Worm (Caenorhabditis elegans) whole organism, L4 larva: ENCODE data around the gene ptc-3.
A peak's percentile ranks its signal among the peaks of the same experiment; 100 is the strongest.

Experiments
- F10B5.3 ChIP-seq: sonication (generic microtip); optimal IDR thresholded peaks from 2 replicates; lab custom pipeline; 2016; ENCODE audit warnings: mild to moderate bottlenecking, missing genetic modification characterization, missing compliant biosample characterization
- F26F4.8 ChIP-seq: fragments of 200-800 bp; sonication (Bioruptor generic); conservative IDR thresholded peaks from 2 replicates; pipeline ENCODE4 v1.3.6; 2022; ENCODE audit warnings: missing genetic modification characterization, missing compliant biosample characterization
- R02D3.7 ChIP-seq: fragments of 150-350 bp; sonication (generic microtip); optimal IDR thresholded peaks from 3 replicates; lab custom pipeline; 2014; ENCODE audit warnings: missing biosample characterization, missing genetic modification characterization
- Y105C5A.15 ChIP-seq: fragments of 200-800 bp; sonication (Bioruptor generic); IDR thresholded peaks from 2 replicates; pipeline ENCODE4 v1.3.6; 2022; ENCODE audit warnings: missing genetic modification characterization, missing compliant biosample characterization
- Y5F2A.4 ChIP-seq: fragments of 200-800 bp; sonication (Bioruptor generic); optimal IDR thresholded peaks from 2 replicates; lab custom pipeline; 2018; ENCODE audit warnings: mild to moderate bottlenecking, missing genetic modification characterization, missing compliant biosample characterization
- aha-1 ChIP-seq: fragments of 150-350 bp; peaks from one replicate; lab custom pipeline; 2014; ENCODE audit warnings: missing biosample characterization, missing genetic modification characterization
- ama-1 ChIP-seq: fragments of 150-350 bp; optimal IDR thresholded peaks from 2 replicates; lab custom pipeline; 2014; ENCODE audit warnings: inconsistent platforms, mixed read lengths
- attf-4 ChIP-seq: sonication (generic microtip); optimal IDR thresholded peaks from 3 replicates; lab custom pipeline; 2017; ENCODE audit warnings: missing biosample characterization, missing genetic modification characterization
- ceh-20 ChIP-seq: fragments of 200-800 bp; sonication (Bioruptor generic); IDR thresholded peaks from 2 replicates; pipeline ENCODE4 v1.3.6; 2022; ENCODE audit warnings: missing genetic modification reagents, missing genetic modification characterization, missing compliant biosample characterization
- ceh-44 ChIP-seq: fragments of 200-800 bp; sonication (Bioruptor generic); IDR thresholded peaks from 2 replicates; pipeline ENCODE4 v1.3.6; 2022; ENCODE audit warnings: missing genetic modification reagents, missing genetic modification characterization, missing compliant biosample characterization
- ceh-62 ChIP-seq: sonication (generic microtip); optimal IDR thresholded peaks from 2 replicates; lab custom pipeline; 2017; ENCODE audit warnings: missing biosample characterization, missing genetic modification characterization
- ceh-82 ChIP-seq: sonication (generic microtip); optimal IDR thresholded peaks from 2 replicates; lab custom pipeline; 2017; ENCODE audit warnings: missing biosample characterization, missing genetic modification characterization
- ctbp-1 ChIP-seq: fragments of 200-800 bp; sonication (Bioruptor generic); IDR thresholded peaks from 2 replicates; pipeline ENCODE4 v1.3.6; 2022; ENCODE audit warnings: missing genetic modification reagents, missing genetic modification characterization, missing compliant biosample characterization
- daf-12 ChIP-seq: fragments of 150-350 bp; optimal IDR thresholded peaks from 2 replicates; lab custom pipeline; 2014; ENCODE audit warnings: missing biosample characterization, missing genetic modification reagents, missing genetic modification characterization
- dve-1 ChIP-seq: sonication (generic microtip); optimal IDR thresholded peaks from 2 replicates; lab custom pipeline; 2017; ENCODE audit warnings: antibody characterized with exemption, mild to moderate bottlenecking, missing genetic modification characterization, missing compliant biosample characterization; ENCODE audit not compliant: insufficient read depth
- egl-27 ChIP-seq: sonication (generic microtip); optimal IDR thresholded peaks from 3 replicates; lab custom pipeline; 2017; ENCODE audit warnings: missing biosample characterization, missing genetic modification reagents, missing genetic modification characterization
- egl-43 ChIP-seq: fragments of 200-800 bp; sonication (Bioruptor generic); IDR thresholded peaks from 2 replicates; pipeline ENCODE4 v1.3.6; 2022; ENCODE audit warnings: missing genetic modification reagents, missing genetic modification characterization, missing compliant biosample characterization
- fos-1 ChIP-seq: fragments of 150-350 bp; optimal IDR thresholded peaks from 2 replicates; lab custom pipeline; 2014; ENCODE audit warnings: missing biosample characterization, missing genetic modification characterization
- hif-1 ChIP-seq, 2 experiments: sonication (generic microtip); optimal IDR thresholded peaks; 2 replicates each; lab custom pipeline; 2016 to 2017; ENCODE audit warnings: missing compliant biosample characterization in 2 of 2, missing genetic modification characterization in 2 of 2, missing genetic modification reagents in 2 of 2, missing genotype in 2 of 2, mild to moderate bottlenecking in 1 of 2
- hlh-11 ChIP-seq: fragments of 200-800 bp; sonication (Bioruptor generic); optimal IDR thresholded peaks from 2 replicates; lab custom pipeline; 2018; ENCODE audit warnings: mild to moderate bottlenecking, missing genetic modification characterization, missing compliant biosample characterization
- hlh-30 ChIP-seq: sonication (generic microtip); optimal IDR thresholded peaks from 2 replicates; lab custom pipeline; 2017; ENCODE audit warnings: antibody characterized with exemption, mild to moderate bottlenecking, missing genetic modification characterization, missing compliant biosample characterization; ENCODE audit not compliant: insufficient read depth
- hmg-1.1 ChIP-seq: fragments of 200-800 bp; sonication (Bioruptor generic); IDR thresholded peaks from 2 replicates; pipeline ENCODE4 v1.3.6; 2022; ENCODE audit warnings: missing genetic modification reagents, missing genetic modification characterization, missing compliant biosample characterization
- lin-1 ChIP-seq: fragments of 200-800 bp; sonication (Bioruptor generic); IDR thresholded peaks from 2 replicates; pipeline ENCODE4 v1.3.6; 2022; ENCODE audit warnings: missing genetic modification reagents, missing genetic modification characterization, missing compliant biosample characterization
- lin-38 ChIP-seq: fragments of 200-800 bp; sonication (Bioruptor generic); IDR thresholded peaks from 2 replicates; pipeline ENCODE4 v1.3.6; 2022; ENCODE audit warnings: missing genetic modification reagents, missing genetic modification characterization, missing compliant biosample characterization
- lin-39 ChIP-seq: fragments of 150-350 bp; optimal IDR thresholded peaks from 2 replicates; lab custom pipeline; 2014; ENCODE audit warnings: missing biosample characterization, missing genetic modification reagents, missing genetic modification characterization
- lir-3 ChIP-seq: sonication (generic microtip); optimal IDR thresholded peaks from 2 replicates; lab custom pipeline; 2016; ENCODE audit warnings: mild to moderate bottlenecking, missing genetic modification characterization, missing compliant biosample characterization
- lsy-2 ChIP-seq, 2 experiments: fragments of 150-350 bp in 1 of 2; sonication (generic microtip) in 1 of 2; optimal IDR thresholded peaks; 2 replicates each; lab custom pipeline; 2014 to 2017; ENCODE audit warnings: missing biosample characterization in 2 of 2, missing genetic modification characterization in 2 of 2
- mdl-1 ChIP-seq, 2 experiments: fragments of 150-350 bp in 1 of 2; sonication (generic microtip) in 1 of 2; optimal IDR thresholded peaks; 2 replicates each; lab custom pipeline; 2014 to 2017; ENCODE audit warnings: missing biosample characterization in 2 of 2, missing genetic modification characterization in 2 of 2
- nhr-102 ChIP-seq: sonication (generic microtip); optimal IDR thresholded peaks from 2 replicates; lab custom pipeline; 2016; ENCODE audit warnings: mild to moderate bottlenecking, missing genetic modification characterization, moderate library complexity, missing compliant biosample characterization
- nhr-11 ChIP-seq: fragments of 150-350 bp; optimal IDR thresholded peaks from 2 replicates; lab custom pipeline; 2014; ENCODE audit warnings: missing biosample characterization, missing genetic modification characterization
- nhr-111 ChIP-seq: fragments of 200-800 bp; sonication (Bioruptor generic); optimal IDR thresholded peaks from 2 replicates; lab custom pipeline; 2018; ENCODE audit warnings: mild to moderate bottlenecking, missing genetic modification characterization, missing compliant biosample characterization
- nhr-28 ChIP-seq: fragments of 150-350 bp; optimal IDR thresholded peaks from 2 replicates; lab custom pipeline; 2014; ENCODE audit warnings: missing biosample characterization, missing genetic modification characterization
- nhr-41 ChIP-seq: fragments of 200-800 bp; sonication (Bioruptor generic); IDR thresholded peaks from 2 replicates; pipeline ENCODE4 v1.3.6; 2022; ENCODE audit warnings: missing genetic modification reagents, missing genetic modification characterization, missing compliant biosample characterization
- nhr-6 ChIP-seq: fragments of 150-350 bp; optimal IDR thresholded peaks from 2 replicates; lab custom pipeline; 2014; ENCODE audit warnings: missing biosample characterization, missing genetic modification characterization
- nhr-76 ChIP-seq: fragments of 150-350 bp; optimal IDR thresholded peaks from 2 replicates; lab custom pipeline; 2014; ENCODE audit warnings: missing biosample characterization, missing genetic modification characterization
- pha-4 ChIP-seq, 2 experiments: fragments of 150-350 bp in 1 of 2; fragments of 200-800 bp in 1 of 2; sonication (Bioruptor generic) in 1 of 2; IDR thresholded peaks in 1 of 2; optimal IDR thresholded peaks in 1 of 2; 2 replicates each; pipeline versions ENCODE4 v1.3.6 to Lab custom; 2014 to 2022; ENCODE audit warnings: missing genetic modification characterization in 2 of 2, missing genetic modification reagents in 2 of 2, missing biosample characterization in 1 of 2, missing compliant biosample characterization in 1 of 2
- pqm-1 ChIP-seq: sonication (generic microtip); optimal IDR thresholded peaks from 2 replicates; lab custom pipeline; 2017; ENCODE audit warnings: missing biosample characterization, missing genetic modification characterization
- rbr-2 ChIP-seq: sonication (generic microtip); optimal IDR thresholded peaks from 2 replicates; lab custom pipeline; 2016; ENCODE audit warnings: missing genotype, missing genetic modification characterization, missing compliant biosample characterization
- saeg-2 ChIP-seq: fragments of 200-800 bp; sonication (Bioruptor generic); IDR thresholded peaks from 2 replicates; pipeline ENCODE4 v1.3.6; 2022; ENCODE audit warnings: missing genetic modification reagents, missing genetic modification characterization, missing compliant biosample characterization
- tag-97 ChIP-seq: fragments of 200-800 bp; sonication (Bioruptor generic); IDR thresholded peaks from 2 replicates; pipeline ENCODE4 v1.3.6; 2022; ENCODE audit warnings: missing genetic modification characterization, missing compliant biosample characterization
- tra-1 ChIP-seq: fragments of 200-800 bp; sonication (Bioruptor generic); IDR thresholded peaks from 2 replicates; pipeline ENCODE4 v1.3.6; 2022; ENCODE audit warnings: missing genetic modification reagents, missing genetic modification characterization, missing compliant biosample characterization
- unc-130 ChIP-seq: sonication (generic microtip); optimal IDR thresholded peaks from 2 replicates; lab custom pipeline; 2016; ENCODE audit warnings: missing genetic modification reagents, missing genetic modification characterization, missing compliant biosample characterization
- vab-7 ChIP-seq: fragments of 200-800 bp; sonication (Bioruptor generic); IDR thresholded peaks from 2 replicates; pipeline ENCODE4 v1.3.6; 2022; ENCODE audit warnings: missing genetic modification reagents, missing genetic modification characterization, missing compliant biosample characterization
- zag-1 ChIP-seq: fragments of 150-350 bp; optimal IDR thresholded peaks from 2 replicates; lab custom pipeline; 2014; ENCODE audit warnings: missing biosample characterization, missing genetic modification characterization

Gene ptc-3

DNA sequence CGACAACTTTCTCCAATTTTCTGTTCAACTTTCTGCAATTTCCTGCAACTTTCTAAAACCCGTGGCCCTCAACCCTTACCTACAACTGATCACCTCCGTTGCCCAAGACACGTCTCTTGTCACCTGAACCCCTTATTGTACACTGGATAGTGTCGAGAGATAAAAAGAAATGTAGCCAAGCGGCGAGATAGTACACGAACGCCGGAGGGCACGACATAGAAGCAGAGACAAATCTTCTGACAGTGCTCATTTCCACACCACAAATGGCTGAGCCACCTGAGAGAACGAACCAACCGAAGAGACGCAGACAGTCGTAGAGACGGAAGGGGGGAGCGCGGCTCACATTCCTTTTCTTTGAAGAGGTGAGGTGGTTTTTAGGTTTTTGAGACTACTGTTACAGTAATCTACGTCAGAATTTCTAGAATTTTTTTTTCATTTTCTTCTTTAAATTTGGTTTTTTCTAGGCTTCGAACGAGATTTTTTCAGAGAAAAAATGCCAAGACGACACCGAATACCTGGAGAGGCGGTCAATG, 44.7 kb downstream of the ptc-3 start, which contains the start of gene K12H6.12:
Gene K12H6.12, plus strand, starts transcription at position 483 of the 533 bp plus-strand sequence.
- TF ChIP-seq lir-3 (tag; lab: Kevin White, UChicago) (no peak), ceh-44 (GFP tag; lab: Robert Waterston, UW) (no peak), hlh-30 (peak; percentile 75), tra-1 (GFP tag; lab: Robert Waterston, UW) (no peak), dve-1 (peak; percentile 26), ceh-20 (GFP tag; lab: Robert Waterston, UW) (no peak), ama-1 (no peak), nhr-11 (tag; lab: Kevin White, UChicago) (peak; percentile 38), daf-12 (tag; lab: Kevin White, UChicago) (no peak), hmg-1.1 (GFP tag; lab: Robert Waterston, UW) (0 out of 2 replicates have a peak, but pooled peaks have one; percentile 23), ceh-62 (tag; lab: Kevin White, UChicago) (no peak), nhr-6 (no peak), ctbp-1 (GFP tag; lab: Robert Waterston, UW) (no peak), hif-1 (tag; optimal IDR thresholded peaks at IDR 0.05; lab: Kevin White, UChicago) (no peak), lsy-2 (tag; optimal IDR thresholded peaks at IDR 0.05; lab: Kevin White, UChicago) (no peak), nhr-102 (tag; lab: Kevin White, UChicago) (no peak), attf-4 (tag; lab: Kevin White, UChicago) (no peak), vab-7 (GFP tag; lab: Robert Waterston, UW) (no peak), tag-97 (GFP tag; lab: Robert Waterston, UW) (no peak), fos-1 (no peak), R02D3.7 (tag; lab: Kevin White, UChicago) (no peak), egl-43 (no peak), lin-1 (GFP tag; lab: Robert Waterston, UW) (no peak), mdl-1 (tag; optimal IDR thresholded peaks at IDR 0.05; lab: Kevin White, UChicago) (no peak), Y5F2A.4 (no peak), nhr-76 (tag; lab: Kevin White, UChicago) (no peak), aha-1 (tag; lab: Kevin White, UChicago) (peak; percentile 95), nhr-41 (GFP tag; lab: Robert Waterston, UW) (no peak), pqm-1 (no peak), unc-130 (no peak), F10B5.3 (tag; lab: Kevin White, UChicago) (no peak), lin-39 (tag; lab: Kevin White, UChicago) (no peak), pha-4 (GFP tag; IDR thresholded peaks at IDR 0.05; lab: Robert Waterston, UW) (no peak), pha-4 (tag; optimal IDR thresholded peaks at IDR 0.05; lab: Kevin White, UChicago) (no peak), ceh-82 (no peak), F26F4.8 (GFP tag; lab: Robert Waterston, UW) (no peak), nhr-111 (GFP tag; lab: Kevin White, UChicago) (no peak), Y105C5A.15 (no peak), rbr-2 (tag; lab: Kevin White, UChicago) (no peak), lin-38 (no peak), hlh-11 (no peak), egl-27 (tag; lab: Kevin White, UChicago) (no peak), nhr-28 (tag; lab: Kevin White, UChicago) (peak; percentile 35), saeg-2 (GFP tag; lab: Robert Waterston, UW) (no peak), zag-1 (tag; lab: Kevin White, UChicago) (no peak)
